Fruit fly (Drosophila melanogaster): Measurements from ENCODE around the gene Ddrgk1.

DNA sequence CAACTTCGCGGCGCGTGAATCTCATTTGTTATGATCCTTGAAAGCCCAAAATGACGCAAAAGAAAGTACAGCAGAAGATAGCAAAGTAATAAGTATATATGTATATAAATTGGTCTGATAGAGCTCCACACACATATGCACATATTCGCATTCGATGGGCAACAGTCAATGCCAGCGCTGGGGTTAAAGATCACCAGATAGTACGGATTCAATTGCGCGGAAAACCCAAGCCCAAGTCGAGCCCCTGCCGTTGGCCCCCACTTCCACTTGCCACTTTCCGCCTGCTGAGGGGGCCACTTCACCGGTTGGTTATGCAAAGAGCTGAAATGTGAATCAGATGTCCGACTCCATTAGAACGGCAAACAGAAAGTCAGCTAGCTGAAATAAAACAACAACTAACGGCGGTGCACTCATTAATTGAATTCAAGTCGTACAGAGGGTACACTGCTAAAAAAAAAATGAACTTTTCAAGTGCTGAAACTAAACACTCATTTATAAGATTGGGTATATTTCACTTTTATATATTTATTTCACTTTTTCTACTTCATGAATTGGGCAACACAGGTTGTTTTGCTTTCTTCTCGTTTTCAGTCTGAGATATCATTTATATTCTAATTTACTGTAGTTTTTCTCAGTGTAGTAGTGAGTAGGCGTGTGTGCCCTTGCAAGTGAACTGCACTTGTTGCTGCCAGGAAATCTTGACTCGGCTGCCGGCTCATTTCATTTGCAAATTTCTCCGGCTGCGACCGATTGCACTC, 19.5 kb upstream of the Ddrgk1 start:
- peak; percentile 58 for TF ChIP-seq OdsH (GFP tag; optimal IDR thresholded peaks at IDR 0.05)
- TF ChIP-seq vri (GFP tag; optimal IDR thresholded peaks at IDR 0.05), result no peak

Data from whole organism, prepupa.